Fruit fly (Drosophila melanogaster): ENCODE data around the gene fzo.

Gene fzo

DNA sequence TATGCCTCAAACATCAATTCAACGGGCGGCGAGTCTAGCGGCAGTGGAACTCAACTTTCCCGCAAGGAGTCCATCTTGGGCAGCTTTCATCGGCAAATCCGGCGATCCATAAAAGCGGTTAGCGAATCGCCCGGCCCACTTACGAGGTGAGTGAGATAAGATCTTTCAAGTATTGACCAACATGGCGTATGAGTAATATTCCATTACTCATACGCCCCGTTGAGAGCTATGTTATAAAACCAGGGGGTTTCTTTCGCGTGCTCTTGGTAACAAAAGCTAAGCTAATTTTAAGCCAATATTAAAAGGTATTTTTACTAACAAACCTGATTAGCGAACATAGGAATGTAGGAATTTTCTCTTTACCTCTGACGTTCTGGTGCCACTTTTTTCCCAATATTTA lies 33.5 kb downstream of the fzo start:
- TF ChIP-seq Snoo (tag; optimal IDR thresholded peaks at IDR 0.05) (no peak), EcR (GFP tag; optimal IDR thresholded peaks at IDR 0.05) (no peak), CG9948 (tag; optimal IDR thresholded peaks at IDR 0.05) (no peak), CG8159 (tag; optimal IDR thresholded peaks at IDR 0.05) (no peak), D1 (tag; optimal IDR thresholded peaks at IDR 0.05) (no peak), rn (GFP tag; IDR thresholded peaks at IDR 0.05) (no peak), CG32121 (GFP tag; IDR thresholded peaks at IDR 0.05) (no peak), Pif1A (GFP tag; optimal IDR thresholded peaks at IDR 0.05) (no peak), Ets98B (GFP tag; IDR thresholded peaks at IDR 0.05) (no peak), CG34367 (tag; optimal IDR thresholded peaks at IDR 0.05) (no peak), CG12605 (GFP tag; IDR thresholded peaks at IDR 0.05) (no peak), CG8301 (tag; optimal IDR thresholded peaks at IDR 0.05) (no peak), Pif1B (GFP tag; optimal IDR thresholded peaks at IDR 0.05) (no peak)

- no peak for TF ChIP-seq CG34367 (tag; optimal IDR thresholded peaks at IDR 0.05)
- no peak for TF ChIP-seq D1 (tag; optimal IDR thresholded peaks at IDR 0.05)
- TF ChIP-seq CG4496 (GFP tag; IDR thresholded peaks at IDR 0.05), result 0 out of 3 replicates have a peak, but pooled peaks have one; percentile 3
- TF ChIP-seq fd96Ca (GFP tag; IDR thresholded peaks at IDR 0.05), result peak; percentile 30; the same call in 1 of the 3 replicates
- TF ChIP-seq CG13204 (GFP tag; optimal IDR thresholded peaks at IDR 0.05), result no peak
- TF ChIP-seq CG12605 (GFP tag; IDR thresholded peaks at IDR 0.05), result no peak
Observed at dm6 chr3R:23167507-23168324, 36.1 kb downstream of the fzo start, which contains the start of gene Irk1. TSS of gene Irk1 (plus strand) at chr3R:23168317.

DNA sequence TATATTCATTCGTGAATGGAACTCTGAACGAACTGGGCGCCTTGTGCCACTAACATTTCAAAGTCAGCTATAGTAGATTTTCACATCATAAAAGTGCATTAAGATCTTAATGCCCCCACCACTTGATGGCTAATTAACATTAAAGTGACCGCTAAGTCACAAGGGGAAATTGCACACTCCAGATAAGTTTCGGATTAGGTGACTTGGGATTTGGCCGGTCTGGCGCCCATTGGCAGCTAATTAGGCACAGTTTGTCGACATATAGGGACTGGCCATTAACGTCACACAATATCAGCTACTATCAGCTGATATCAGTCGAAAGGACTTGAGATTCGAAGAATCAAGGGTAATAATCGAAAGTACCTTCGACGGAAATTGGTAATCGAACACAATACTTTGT lies 39.2 kb downstream of the fzo start:
- no peak for TF ChIP-seq Snoo (tag; optimal IDR thresholded peaks at IDR 0.05)
- TF ChIP-seq CG4496 (GFP tag; IDR thresholded peaks at IDR 0.05), result no peak
- TF ChIP-seq CG14655 (GFP tag; optimal IDR thresholded peaks at IDR 0.05), result no peak
- TF ChIP-seq fd96Ca (GFP tag; IDR thresholded peaks at IDR 0.05), result no peak
- TF ChIP-seq EcR (GFP tag; optimal IDR thresholded peaks at IDR 0.05), result no peak
- no peak for TF ChIP-seq CG15710 (tag; optimal IDR thresholded peaks at IDR 0.05)
- TF ChIP-seq gl (tag; optimal IDR thresholded peaks at IDR 0.05), result no peak
- no peak for TF ChIP-seq rn (GFP tag; IDR thresholded peaks at IDR 0.05)
- no peak for TF ChIP-seq CG8159 (tag; optimal IDR thresholded peaks at IDR 0.05)
- no peak for TF ChIP-seq Ets98B (GFP tag; IDR thresholded peaks at IDR 0.05)
- no peak for TF ChIP-seq CG13204 (GFP tag; optimal IDR thresholded peaks at IDR 0.05)
- no peak for TF ChIP-seq CG17806 (tag; optimal IDR thresholded peaks at IDR 0.05)

dm6 chr3R:23164134-23164533 lies 39.7 kb downstream of the fzo start:
- no peak for TF ChIP-seq CG12605 (GFP tag; IDR thresholded peaks at IDR 0.05)

DNA sequence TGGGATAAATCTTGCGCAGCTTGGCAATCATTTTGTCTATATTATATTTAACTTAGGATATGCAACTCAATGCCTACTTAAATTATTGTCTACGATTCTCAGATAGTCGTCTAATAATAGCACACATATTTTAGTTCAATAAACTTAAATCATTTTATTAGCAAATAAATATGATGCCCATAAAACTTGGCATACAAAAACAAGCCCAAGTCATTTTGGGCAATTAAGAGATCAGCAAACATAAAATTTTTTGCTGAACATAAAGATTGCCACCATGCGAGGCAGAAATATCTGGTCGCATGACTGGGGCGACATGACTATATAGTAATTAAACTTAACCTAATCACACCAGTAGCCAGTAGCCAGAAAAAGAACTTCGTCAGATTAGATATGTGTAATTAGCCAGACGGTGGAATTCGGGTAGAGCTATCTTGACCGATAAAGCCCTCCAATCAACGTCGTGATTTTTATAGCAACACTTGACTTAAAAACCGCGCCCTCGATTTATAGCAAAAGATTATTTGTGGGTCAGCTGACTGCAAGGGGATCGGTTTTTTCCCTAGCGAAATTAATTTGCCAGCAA lies 42.5 kb downstream of the fzo start, which contains the start of gene CG13829:
CG13829 (minus strand) TSS at position 51 of the 583 bp plus-strand sequence.
- TF ChIP-seq CG9948 (tag; optimal IDR thresholded peaks at IDR 0.05) (no peak), Pif1B (GFP tag; optimal IDR thresholded peaks at IDR 0.05) (no peak), CG12605 (GFP tag; IDR thresholded peaks at IDR 0.05) (no peak)

- no peak for TF ChIP-seq CG9948 (tag; optimal IDR thresholded peaks at IDR 0.05)
- peak; percentile 63; the same call in 1 of the 2 replicates for TF ChIP-seq CG12605 (GFP tag; IDR thresholded peaks at IDR 0.05)
Observed at dm6 chr3R:23159289-23159956, 44.4 kb downstream of the fzo start, which contains the start of gene VhaAC39-2. TSS of gene VhaAC39-2 (minus strand) at chr3R:23159316.

dm6 chr3R:23157664-23158151 lies 46.1 kb downstream of the fzo start, which contains the start of gene unk:
TSS of gene unk (minus strand) at chr3R:23157862.
- no peak for TF ChIP-seq CG14655 (GFP tag; optimal IDR thresholded peaks at IDR 0.05)
- TF ChIP-seq CG32121 (GFP tag; IDR thresholded peaks at IDR 0.05), result no peak
- TF ChIP-seq Pif1A (GFP tag; optimal IDR thresholded peaks at IDR 0.05), result no peak
- no peak for TF ChIP-seq CG15710 (tag; optimal IDR thresholded peaks at IDR 0.05)
- TF ChIP-seq CG4496 (GFP tag; IDR thresholded peaks at IDR 0.05), result no peak
- TF ChIP-seq CG10348 (GFP tag; IDR thresholded peaks at IDR 0.05), result no peak
- no peak for TF ChIP-seq CG9948 (tag; optimal IDR thresholded peaks at IDR 0.05)
- TF ChIP-seq Snoo (tag; optimal IDR thresholded peaks at IDR 0.05), result no peak
- no peak for TF ChIP-seq Ets98B (GFP tag; IDR thresholded peaks at IDR 0.05)
- no peak for TF ChIP-seq CG17806 (tag; optimal IDR thresholded peaks at IDR 0.05)
- TF ChIP-seq rn (GFP tag; IDR thresholded peaks at IDR 0.05), result no peak
- no peak for TF ChIP-seq CG34367 (tag; optimal IDR thresholded peaks at IDR 0.05)
- no peak for TF ChIP-seq CG8301 (tag; optimal IDR thresholded peaks at IDR 0.05)
- TF ChIP-seq CG13204 (GFP tag; optimal IDR thresholded peaks at IDR 0.05), result no peak
- no peak for TF ChIP-seq fd96Ca (GFP tag; IDR thresholded peaks at IDR 0.05)
- TF ChIP-seq Pif1B (GFP tag; optimal IDR thresholded peaks at IDR 0.05), result no peak
- no peak for TF ChIP-seq gl (tag; optimal IDR thresholded peaks at IDR 0.05)
- no peak for TF ChIP-seq EcR (GFP tag; optimal IDR thresholded peaks at IDR 0.05)

Data from whole organism, pupa.